Worm (Caenorhabditis elegans) whole organism, L1 larva: ENCODE data around the gene T20B12.7.
A peak's percentile ranks its signal among the peaks of the same experiment; 100 is the strongest.

Experiments
- C16A3.4 ChIP-seq: fragments of 150-350 bp; optimal IDR thresholded peaks from 2 replicates; lab custom pipeline; 2014; ENCODE audit warnings: missing biosample characterization, missing genetic modification characterization
- C34B4.2 ChIP-seq: sonication (generic microtip); optimal IDR thresholded peaks from 2 replicates; lab custom pipeline; 2017; ENCODE audit warnings: mild to moderate bottlenecking, missing genetic modification characterization, missing compliant biosample characterization
- F16B12.6 ChIP-seq: fragments of 150-350 bp; optimal IDR thresholded peaks from 2 replicates; lab custom pipeline; 2014; ENCODE audit warnings: missing biosample characterization, missing genetic modification characterization
- Y116A8C.19 ChIP-seq: sonication (generic microtip); optimal IDR thresholded peaks from 2 replicates; lab custom pipeline; 2016; ENCODE audit warnings: missing compliant biosample characterization, missing genetic modification characterization, borderline replicate concordance
- aha-1 ChIP-seq: fragments of 150-350 bp; optimal IDR thresholded peaks from 2 replicates; lab custom pipeline; 2014; ENCODE audit warnings: missing biosample characterization, missing genetic modification characterization
- alr-1 ChIP-seq: fragments of 200-800 bp; sonication (Bioruptor generic); optimal IDR thresholded peaks from 2 replicates; lab custom pipeline; 2018; ENCODE audit warnings: borderline replicate concordance, mild to moderate bottlenecking, missing genetic modification characterization, missing compliant biosample characterization
- aly-2 ChIP-seq: fragments of 150-350 bp; optimal IDR thresholded peaks from 2 replicates; lab custom pipeline; 2014; ENCODE audit warnings: missing biosample characterization, missing genetic modification characterization
- ama-1 ChIP-seq: fragments of 150-350 bp; optimal IDR thresholded peaks from 2 replicates; lab custom pipeline; 2014
- blmp-1 ChIP-seq: fragments of 150-350 bp; optimal IDR thresholded peaks from 2 replicates; lab custom pipeline; 2014; ENCODE audit warnings: missing biosample characterization, missing genetic modification characterization
- ceh-63 ChIP-seq: fragments of 200-800 bp; sonication (Bioruptor generic); optimal IDR thresholded peaks from 2 replicates; lab custom pipeline; 2018; ENCODE audit warnings: mild to moderate bottlenecking, missing genetic modification characterization, missing compliant biosample characterization
- ceh-8 ChIP-seq: fragments of 200-800 bp; sonication (Bioruptor generic); optimal IDR thresholded peaks from 2 replicates; lab custom pipeline; 2018; ENCODE audit warnings: mild to moderate bottlenecking, missing genetic modification characterization, moderate library complexity, missing compliant biosample characterization
- ceh-82 ChIP-seq, 3 experiments: fragments of 150-350 bp in 1 of 3; sonication (generic microtip) in 2 of 3; optimal IDR thresholded peaks; 2 replicates each; lab custom pipeline; 2014 to 2017; ENCODE audit warnings: missing biosample characterization in 3 of 3, missing genetic modification characterization in 3 of 3
- ceh-88 ChIP-seq: fragments of 200-800 bp; sonication (Bioruptor generic); IDR thresholded peaks from 2 replicates; pipeline ENCODE4 v1.3.6; 2022; ENCODE audit warnings: missing genetic modification characterization, missing compliant biosample characterization
- ceh-90 ChIP-seq: sonication (generic microtip); optimal IDR thresholded peaks from 2 replicates; lab custom pipeline; 2016; ENCODE audit warnings: missing genetic modification characterization, missing compliant biosample characterization
- dpl-1 ChIP-seq, 3 experiments: fragments of 150-350 bp in 2 of 3; sonication (generic microtip) in 1 of 3; optimal IDR thresholded peaks; 2 replicates each; lab custom pipeline; 2014 to 2017; ENCODE audit warnings: missing biosample characterization in 3 of 3, missing genetic modification characterization in 3 of 3, missing genetic modification reagents in 3 of 3
- efl-1 ChIP-seq, 4 experiments: fragments of 150-350 bp; optimal IDR thresholded peaks in 3 of 4; peaks in 1 of 4; 1 replicate in 1 of 4; 2 replicates in 3 of 4; lab custom pipeline; 2014; ENCODE audit warnings: missing biosample characterization in 2 of 4, missing genetic modification characterization in 2 of 4, missing genetic modification reagents in 2 of 4
- efl-3 ChIP-seq: fragments of 200-800 bp; sonication (Bioruptor generic); optimal IDR thresholded peaks from 2 replicates; lab custom pipeline; 2018; ENCODE audit warnings: mild to moderate bottlenecking, missing genetic modification characterization, missing compliant biosample characterization
- egl-13 ChIP-seq: sonication (generic microtip); optimal IDR thresholded peaks from 2 replicates; lab custom pipeline; 2016; ENCODE audit warnings: missing genotype, missing genetic modification reagents, missing genetic modification characterization, missing compliant biosample characterization
- egl-27 ChIP-seq, 2 experiments: fragments of 150-350 bp in 1 of 2; sonication (generic microtip); optimal IDR thresholded peaks; 3 replicates each; lab custom pipeline; 2017 to 2018; ENCODE audit warnings: missing biosample characterization in 2 of 2, missing genetic modification characterization in 2 of 2, missing genetic modification reagents in 2 of 2
- elt-2 ChIP-seq: sonication (generic microtip); optimal IDR thresholded peaks from 2 replicates; lab custom pipeline; 2016; ENCODE audit warnings: missing genetic modification characterization, mild to moderate bottlenecking, inconsistent platforms, missing compliant biosample characterization, missing genetic modification reagents
- elt-3 ChIP-seq, 6 experiments: fragments of 150-350 bp in 1 of 6; sonication (generic microtip); optimal IDR thresholded peaks; 2 replicates each; lab custom pipeline; 2017 to 2018; ENCODE audit warnings: missing biosample characterization in 6 of 6, missing genetic modification characterization in 6 of 6, inconsistent platforms in 1 of 6
- fkh-4 ChIP-seq: sonication (generic microtip); optimal IDR thresholded peaks from 2 replicates; lab custom pipeline; 2016; ENCODE audit warnings: missing compliant biosample characterization, missing genetic modification characterization, borderline replicate concordance
- fkh-8 ChIP-seq: sonication (generic microtip); optimal IDR thresholded peaks from 2 replicates; lab custom pipeline; 2016; ENCODE audit warnings: mild to moderate bottlenecking, missing genetic modification characterization, missing compliant biosample characterization
- grh-1 ChIP-seq: fragments of 200-800 bp; sonication (Bioruptor generic); IDR thresholded peaks from 2 replicates; pipeline ENCODE4 v1.3.6; 2022; ENCODE audit warnings: missing genetic modification reagents, missing genetic modification characterization, missing compliant biosample characterization
- hlh-17 ChIP-seq: fragments of 200-800 bp; sonication (Bioruptor generic); optimal IDR thresholded peaks from 2 replicates; lab custom pipeline; 2018; ENCODE audit warnings: missing genetic modification characterization, mild to moderate bottlenecking, missing compliant biosample characterization, moderate library complexity, borderline replicate concordance
- irx-1 ChIP-seq: sonication (generic microtip); optimal IDR thresholded peaks from 2 replicates; lab custom pipeline; 2016; ENCODE audit warnings: missing genetic modification characterization, missing compliant biosample characterization
- isw-1 ChIP-seq: fragments of 200-800 bp; sonication (Bioruptor generic); IDR thresholded peaks from 2 replicates; pipeline ENCODE4 v1.3.6; 2022; ENCODE audit warnings: missing genetic modification characterization, missing compliant biosample characterization
- jun-1 ChIP-seq: fragments of 150-350 bp; optimal IDR thresholded peaks from 2 replicates; lab custom pipeline; 2014; ENCODE audit warnings: missing biosample characterization, missing genetic modification reagents, missing genetic modification characterization
- lin-15B ChIP-seq: fragments of 150-350 bp; sonication (generic microtip); optimal IDR thresholded peaks from 3 replicates; lab custom pipeline; 2014; ENCODE audit warnings: missing biosample characterization, missing genetic modification characterization
- lir-3 ChIP-seq: sonication (generic microtip); optimal IDR thresholded peaks from 2 replicates; lab custom pipeline; 2016; ENCODE audit warnings: mild to moderate bottlenecking, missing genetic modification characterization, moderate library complexity, missing compliant biosample characterization; ENCODE audit not compliant: poor library complexity
- lsy-2 ChIP-seq, 2 experiments: fragments of 150-350 bp; optimal IDR thresholded peaks; 2 replicates each; lab custom pipeline; 2014; ENCODE audit warnings: missing biosample characterization in 2 of 2, missing genetic modification characterization in 2 of 2
- mab-9 ChIP-seq: fragments of 200-800 bp; sonication (Bioruptor generic); IDR thresholded peaks from 2 replicates; pipeline ENCODE4 v1.3.6; 2022; ENCODE audit warnings: missing genetic modification reagents, missing genetic modification characterization, missing compliant biosample characterization
- mdl-1 ChIP-seq, 2 experiments: fragments of 150-350 bp; optimal IDR thresholded peaks; 2 replicates each; lab custom pipeline; 2014 to 2017; ENCODE audit warnings: missing biosample characterization in 2 of 2, missing genetic modification characterization in 2 of 2, inconsistent platforms in 1 of 2
- nhr-11 ChIP-seq: fragments of 150-350 bp; optimal IDR thresholded peaks from 2 replicates; lab custom pipeline; 2014; ENCODE audit warnings: missing biosample characterization, missing genetic modification characterization
- nhr-19 ChIP-seq: fragments of 200-800 bp; sonication (Bioruptor generic); conservative IDR thresholded peaks from 2 replicates; pipeline ENCODE4 v1.3.6; 2022; ENCODE audit warnings: missing genetic modification characterization, missing compliant biosample characterization
- nhr-237 ChIP-seq: fragments of 150-350 bp; optimal IDR thresholded peaks from 2 replicates; lab custom pipeline; 2014; ENCODE audit warnings: missing biosample characterization, missing genetic modification characterization
- nhr-71 ChIP-seq: sonication (generic microtip); optimal IDR thresholded peaks from 2 replicates; lab custom pipeline; 2016; ENCODE audit warnings: mild to moderate bottlenecking, missing genetic modification characterization, moderate library complexity, missing compliant biosample characterization
- nhr-77 ChIP-seq: fragments of 150-350 bp; optimal IDR thresholded peaks from 2 replicates; lab custom pipeline; 2014; ENCODE audit warnings: missing biosample characterization, missing genetic modification characterization
- nhr-85 ChIP-seq: sonication (generic microtip); peaks from one replicate; lab custom pipeline; 2016; ENCODE audit warnings: missing genetic modification characterization, inconsistent platforms, missing compliant biosample characterization
- pag-3 ChIP-seq: sonication (generic microtip); optimal IDR thresholded peaks from 2 replicates; lab custom pipeline; 2017; ENCODE audit warnings: missing genetic modification characterization, mild to moderate bottlenecking, missing compliant biosample characterization, antibody characterized with exemption, borderline replicate concordance; ENCODE audit not compliant: insufficient read depth
- pax-3 ChIP-seq: fragments of 200-800 bp; sonication (Bioruptor generic); optimal IDR thresholded peaks from 2 replicates; lab custom pipeline; 2018; ENCODE audit warnings: mild to moderate bottlenecking, missing genetic modification characterization, moderate library complexity, missing compliant biosample characterization
- rnt-1 ChIP-seq: sonication (generic microtip); optimal IDR thresholded peaks from 2 replicates; lab custom pipeline; 2016; ENCODE audit warnings: mild to moderate bottlenecking, missing genetic modification characterization, moderate library complexity, missing compliant biosample characterization
- skn-1 ChIP-seq: fragments of 150-350 bp; optimal IDR thresholded peaks from 2 replicates; lab custom pipeline; 2014; ENCODE audit warnings: missing biosample characterization, missing genetic modification characterization
- snu-23 ChIP-seq: sonication (generic microtip); optimal IDR thresholded peaks from 2 replicates; lab custom pipeline; 2016; ENCODE audit warnings: missing genetic modification characterization, missing compliant biosample characterization
- sox-4 ChIP-seq: sonication (generic microtip); optimal IDR thresholded peaks from 2 replicates; lab custom pipeline; 2016; ENCODE audit warnings: missing genetic modification characterization, missing compliant biosample characterization
- tlp-1 ChIP-seq: fragments of 150-350 bp; optimal IDR thresholded peaks from 2 replicates; lab custom pipeline; 2014; ENCODE audit warnings: missing biosample characterization, missing genetic modification characterization
- unc-130 ChIP-seq: fragments of 150-350 bp; optimal IDR thresholded peaks from 2 replicates; lab custom pipeline; 2017; ENCODE audit warnings: missing biosample characterization, missing genetic modification characterization, inconsistent platforms
- unc-86 ChIP-seq: sonication (generic microtip); optimal IDR thresholded peaks from 2 replicates; lab custom pipeline; 2016; ENCODE audit warnings: missing genetic modification characterization, missing compliant biosample characterization
- xbp-1 ChIP-seq: sonication (generic microtip); optimal IDR thresholded peaks from 2 replicates; lab custom pipeline; 2016; ENCODE audit warnings: missing genetic modification characterization, missing compliant biosample characterization
- ztf-11 ChIP-seq, 2 experiments: sonication (generic microtip); optimal IDR thresholded peaks; 2 replicates each; lab custom pipeline; 2016 to 2017; ENCODE audit warnings: missing genetic modification characterization in 2 of 2, missing biosample characterization in 1 of 2, missing compliant biosample characterization in 1 of 2
- ztf-4 ChIP-seq: fragments of 150-350 bp; optimal IDR thresholded peaks from 2 replicates; lab custom pipeline; 2014; ENCODE audit warnings: missing biosample characterization, missing genetic modification characterization

The T20B12.7 gene

DNA sequence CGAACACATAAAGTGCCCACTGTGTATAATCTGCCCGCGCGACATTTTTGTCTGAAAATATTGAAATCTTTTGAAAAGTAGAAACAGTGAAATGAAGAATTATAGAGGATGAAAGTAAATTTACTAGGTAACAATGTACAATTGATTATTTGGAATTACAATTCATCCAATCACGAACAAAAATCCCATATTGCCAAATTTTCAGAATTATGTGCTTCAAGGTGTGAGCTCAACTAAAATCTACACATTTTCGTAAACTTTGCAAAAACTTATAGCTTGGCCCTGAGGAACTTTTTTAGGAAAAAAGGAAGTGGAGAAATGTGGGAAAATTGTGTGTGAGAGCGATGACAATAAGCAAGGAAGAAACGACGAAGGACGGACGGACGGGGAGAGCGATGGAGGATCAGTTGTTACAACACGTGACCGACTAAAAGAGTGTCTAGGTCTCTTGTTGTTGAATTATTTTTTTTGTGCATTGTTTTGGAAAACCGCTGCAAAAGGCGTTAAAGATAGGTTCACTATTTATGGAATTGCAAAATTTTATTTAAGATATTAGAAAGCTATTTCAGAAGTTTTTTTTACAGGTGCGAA lies 4.1 kb downstream of the T20B12.7 start, which contains the start of gene mml-1:
Gene mml-1, minus strand, starts transcription at position 51 of the 591 bp plus-strand sequence.
- TF ChIP-seq C34B4.2 (tag; lab: Kevin White, UChicago) (no peak), rnt-1 (tag; lab: Kevin White, UChicago) (peak; percentile 33), unc-130 (peak; percentile 18), elt-3 (tag; optimal IDR thresholded peaks at IDR 0.05; lab: Kevin White, UChicago) (no peak), fkh-4 (no peak), unc-86 (tag; lab: Kevin White, UChicago) (no peak), fkh-8 (no peak), alr-1 (tag; lab: Kevin White, UChicago) (no peak), nhr-85 (tag; lab: Kevin White, UChicago) (no peak), lsy-2 (tag; optimal IDR thresholded peaks at IDR 0.05; lab: Kevin White, UChicago) (peak; percentile 13 to 36), pag-3 (tag; lab: Kevin White, UChicago) (no peak), blmp-1 (tag; lab: Kevin White, UChicago) (no peak), irx-1 (tag; lab: Kevin White, UChicago) (no peak), dpl-1 (GFP tag; optimal IDR thresholded peaks at IDR 0.05; lab: Kevin White, UChicago) (peak in 1 of 3 experiments; percentile 3), efl-1 (optimal IDR thresholded peaks at IDR 0.05; lab: Kevin White, UChicago) (peak in 1 of 2 experiments; percentile 21), efl-1 (GFP tag; optimal IDR thresholded peaks at IDR 0.05 in 1 of 2; lab: Kevin White, UChicago) (peak; percentile 7 to 89), skn-1 (tag; lab: Kevin White, UChicago) (no peak), elt-2 (tag; lab: Kevin White, UChicago) (no peak), ama-1 (lab: Kevin White, UChicago) (no peak), egl-27 (tag; optimal IDR thresholded peaks at IDR 0.05; lab: Kevin White, UChicago) (no peak), aha-1 (tag; lab: Kevin White, UChicago) (no peak), ztf-4 (tag; lab: Kevin White, UChicago) (no peak), xbp-1 (tag; lab: Kevin White, UChicago) (no peak), egl-13 (tag; lab: Kevin White, UChicago) (no peak), pax-3 (no peak), isw-1 (no peak), nhr-237 (tag; lab: Kevin White, UChicago) (no peak), lin-15B (no peak), hlh-17 (no peak), C16A3.4 (tag; lab: Kevin White, UChicago) (no peak), mab-9 (GFP tag; lab: Robert Waterston, UW) (no peak), jun-1 (tag; lab: Kevin White, UChicago) (no peak), snu-23 (GFP tag; lab: Kevin White, UChicago) (peak; percentile 22), sox-4 (tag; lab: Kevin White, UChicago) (no peak), nhr-11 (tag; lab: Kevin White, UChicago) (no peak), nhr-19 (GFP tag; lab: Robert Waterston, UW) (no peak), efl-3 (GFP tag; lab: Kevin White, UChicago) (no peak), ceh-88 (no peak), Y116A8C.19 (tag; lab: Kevin White, UChicago) (no peak), aly-2 (tag; lab: Kevin White, UChicago) (no peak), lir-3 (tag; lab: Kevin White, UChicago) (no peak), grh-1 (0 out of 2 replicates have a peak, but pooled peaks have one; percentile 17), tlp-1 (tag; lab: Kevin White, UChicago) (no peak), mdl-1 (tag; optimal IDR thresholded peaks at IDR 0.05; lab: Kevin White, UChicago) (peak in 1 of 2 experiments; percentile 21), ceh-90 (tag; lab: Kevin White, UChicago) (no peak), nhr-77 (tag; lab: Kevin White, UChicago) (no peak), ceh-63 (GFP tag; lab: Kevin White, UChicago) (no peak), ztf-11 (tag; optimal IDR thresholded peaks at IDR 0.05; lab: Kevin White, UChicago) (no peak), nhr-71 (tag; lab: Kevin White, UChicago) (peak; percentile 39), ceh-82 (tag; optimal IDR thresholded peaks at IDR 0.05; lab: Kevin White, UChicago) (no peak), F16B12.6 (tag; lab: Kevin White, UChicago) (no peak), ceh-8 (GFP tag; lab: Kevin White, UChicago) (no peak)
